Worm (Caenorhabditis elegans): ENCODE data around the gene gpcp-2.

The gpcp-2 gene

ce11 chrII:8037246-8037645 is 35.9 kb downstream of the gpcp-2 start, which contains the start of gene arp-6:
TSS of gene arp-6 (minus strand) at chrII:8037346.
- TF ChIP-seq unc-62 (GFP tag; optimal IDR thresholded peaks at IDR 0.05), result no peak

- no peak for TF ChIP-seq unc-62 (GFP tag; optimal IDR thresholded peaks at IDR 0.05)
These were observed 37.5 kb downstream of the gpcp-2 start, which contains the start of gene sap-49 for ce11 chrII:8035667-8036066. TSS of gene sap-49 (minus strand) at chrII:8035767.

ce11 chrII:8034617-8035016 is 38.6 kb downstream of the gpcp-2 start:
- TF ChIP-seq unc-62 (GFP tag; optimal IDR thresholded peaks at IDR 0.05), result no peak

- TF ChIP-seq unc-62 (GFP tag; optimal IDR thresholded peaks at IDR 0.05), result no peak
These were observed 39.2 kb downstream of the gpcp-2 start for ce11 chrII:8034008-8034407.

ce11 chrII:8032657-8033056 is 40.5 kb downstream of the gpcp-2 start, which contains the start of gene nrf-6:
TSS of gene nrf-6 (minus strand) at chrII:8032708.
- no peak for TF ChIP-seq unc-62 (GFP tag; optimal IDR thresholded peaks at IDR 0.05)

ce11 chrII:8028730-8029129 is 44.4 kb downstream of the gpcp-2 start:
- no peak for TF ChIP-seq unc-62 (GFP tag; optimal IDR thresholded peaks at IDR 0.05)

ce11 chrII:8028246-8028694 is 44.9 kb downstream of the gpcp-2 start:
- no peak for TF ChIP-seq unc-62 (GFP tag; optimal IDR thresholded peaks at IDR 0.05)

ce11 chrII:8027663-8028062 is 45.5 kb downstream of the gpcp-2 start, which contains the start of gene swsn-7:
TSS of gene swsn-7 (minus strand) at chrII:8027763.
- no peak for TF ChIP-seq unc-62 (GFP tag; optimal IDR thresholded peaks at IDR 0.05)

- no peak for TF ChIP-seq unc-62 (GFP tag; optimal IDR thresholded peaks at IDR 0.05)
These were observed 50.7 kb downstream of the gpcp-2 start, which contains the start of gene hda-2 for ce11 chrII:8022461-8022860. TSS of gene hda-2 (minus strand) at chrII:8022561.

- TF ChIP-seq unc-62 (GFP tag; optimal IDR thresholded peaks at IDR 0.05), result no peak
These were observed 52.6 kb downstream of the gpcp-2 start for ce11 chrII:8020580-8021044.
